Comparison of ENCODE assay signal across 3 fruit fly cellular contexts in the genomic region with DNA sequence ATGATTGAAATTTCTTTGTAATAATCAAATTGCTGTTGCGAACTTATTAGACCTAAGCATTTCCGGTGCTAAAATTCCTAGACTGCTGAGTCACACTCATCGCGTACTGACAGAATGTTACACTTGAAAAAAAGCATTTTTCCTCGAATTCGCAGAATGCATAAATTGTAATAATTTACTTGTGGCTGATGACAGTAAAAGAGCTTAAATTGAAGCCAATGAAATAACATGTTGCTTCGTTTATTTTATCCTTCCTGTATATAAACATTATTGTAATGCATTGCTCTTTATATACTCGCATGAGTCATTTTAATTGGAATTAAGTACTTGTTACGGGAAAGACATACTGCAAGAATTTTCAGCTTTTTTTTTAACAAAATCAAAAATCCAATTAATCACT.
TF ChIP-seq lines count a peak whose summit lies in the region.

No protein-coding gene starts in this region.

TF ChIP-seq in whole organism, prepupa, 60 proteins besides CTCF, POLR2A, EP300 and RAD21 (continues in another document):
- TF ChIP-seq Smox (GFP tag; optimal IDR thresholded peaks at IDR 0.05; lab: Kevin White, UChicago) (peak; percentile 5), pdm3 (GFP tag; optimal IDR thresholded peaks at IDR 0.05; lab: Kevin White, UChicago) (peak; percentile 10), OdsH (GFP tag; optimal IDR thresholded peaks at IDR 0.05; lab: Kevin White, UChicago) (no peak), Eip78C (GFP tag; lab: Kevin White, UChicago) (peak; percentile 68), CG6276 (GFP tag; optimal IDR thresholded peaks at IDR 0.05; lab: Kevin White, UChicago) (no peak), ss (GFP tag; optimal IDR thresholded peaks at IDR 0.05; lab: Kevin White, UChicago) (no peak), CG15336 (GFP tag; IDR thresholded peaks at IDR 0.05; lab: Robert Waterston, UW) (no peak), Met (GFP tag; optimal IDR thresholded peaks at IDR 0.05; lab: Kevin White, UChicago) (no peak), Sox15 (GFP tag; optimal IDR thresholded peaks at IDR 0.05; lab: Kevin White, UChicago) (no peak), dsx (GFP tag; optimal IDR thresholded peaks at IDR 0.05; lab: Kevin White, UChicago; ENCODE audit: poor library complexity, severe bottlenecking) (no peak), Sox14 (GFP tag; optimal IDR thresholded peaks at IDR 0.05; lab: Kevin White, UChicago) (no peak), Blimp-1 (GFP tag; optimal IDR thresholded peaks at IDR 0.05; lab: Kevin White, UChicago) (no peak), spab (GFP tag; optimal IDR thresholded peaks at IDR 0.05; lab: Kevin White, UChicago) (no peak), svp (GFP tag; lab: Kevin White, UChicago) (no peak), salr (GFP tag; optimal IDR thresholded peaks at IDR 0.05; lab: Kevin White, UChicago) (no peak), Hr39 (GFP tag; optimal IDR thresholded peaks at IDR 0.05; lab: Kevin White, UChicago) (peak; percentile 35), CG11294 (GFP tag; IDR thresholded peaks at IDR 0.05; lab: Robert Waterston, UW) (no peak), fd59A (GFP tag; optimal IDR thresholded peaks at IDR 0.05; lab: Kevin White, UChicago) (no peak), CG3919 (GFP tag; optimal IDR thresholded peaks at IDR 0.05; lab: Kevin White, UChicago) (no peak), CG1621 (tag; optimal IDR thresholded peaks at IDR 0.05; lab: Kevin White, UChicago) (no peak), CG34406 (GFP tag; optimal IDR thresholded peaks at IDR 0.05; lab: Kevin White, UChicago) (no peak), fkh (GFP tag; optimal IDR thresholded peaks at IDR 0.05; lab: Kevin White, UChicago) (no peak), Hr38 (GFP tag; optimal IDR thresholded peaks at IDR 0.05; lab: Kevin White, UChicago) (no peak), Eip75B (GFP tag; optimal IDR thresholded peaks at IDR 0.05; lab: Kevin White, UChicago) (no peak), CG6808 (GFP tag; optimal IDR thresholded peaks at IDR 0.05; lab: Kevin White, UChicago) (no peak), Eip93F (GFP tag; optimal IDR thresholded peaks at IDR 0.05; lab: Kevin White, UChicago) (no peak), Sox102F (GFP tag; optimal IDR thresholded peaks at IDR 0.05; lab: Kevin White, UChicago) (peak; percentile 9), CG7368 (GFP tag; optimal IDR thresholded peaks at IDR 0.05; lab: Kevin White, UChicago) (no peak), eg (GFP tag; IDR thresholded peaks at IDR 0.05; lab: Robert Waterston, UW) (no peak), CG3032 (tag; optimal IDR thresholded peaks at IDR 0.05; lab: Kevin White, UChicago) (peak; percentile 12), CG10669 (GFP tag; optimal IDR thresholded peaks at IDR 0.05; lab: Kevin White, UChicago) (peak; percentile 46)

TF ChIP-seq in whole organism, pupa, 21 proteins besides CTCF, POLR2A, EP300 and RAD21:
- TF ChIP-seq CG9948 (tag; optimal IDR thresholded peaks at IDR 0.05; lab: Kevin White, UChicago): peak; percentile 25
- no peak for TF ChIP-seq CG10348 (GFP tag; IDR thresholded peaks at IDR 0.05; lab: Robert Waterston, UW)
- peak; percentile 50 for TF ChIP-seq CG17806 (tag; optimal IDR thresholded peaks at IDR 0.05; lab: Kevin White, UChicago)
- peak; percentile 44 for TF ChIP-seq CG8159 (tag; optimal IDR thresholded peaks at IDR 0.05; lab: Kevin White, UChicago)
- TF ChIP-seq CG34367 (tag; optimal IDR thresholded peaks at IDR 0.05; lab: Kevin White, UChicago): peak; percentile 9
- no peak for TF ChIP-seq Pif1B (GFP tag; optimal IDR thresholded peaks at IDR 0.05; lab: Kevin White, UChicago)
- no peak for TF ChIP-seq Pif1A (GFP tag; optimal IDR thresholded peaks at IDR 0.05; lab: Kevin White, UChicago)

TF ChIP-seq in whole organism, wandering third instar larva, 38 proteins besides CTCF, POLR2A, EP300 and RAD21:
- TF ChIP-seq lola (GFP tag; optimal IDR thresholded peaks at IDR 0.05; lab: Kevin White, UChicago) (no peak), OdsH (GFP tag; optimal IDR thresholded peaks at IDR 0.05; lab: Kevin White, UChicago) (no peak), rgr (GFP tag; optimal IDR thresholded peaks at IDR 0.05; lab: Kevin White, UChicago) (peak; percentile 21), HLH106 (tag; optimal IDR thresholded peaks at IDR 0.05; lab: Kevin White, UChicago) (peak; percentile 33), tai (GFP tag; optimal IDR thresholded peaks at IDR 0.05; lab: Kevin White, UChicago) (peak; percentile 43), br (GFP tag; optimal IDR thresholded peaks at IDR 0.05; lab: Kevin White, UChicago) (no peak), foxo (GFP tag; optimal IDR thresholded peaks at IDR 0.05; lab: Kevin White, UChicago) (peak in 1 of 2 experiments; percentile 31), Mio (GFP tag; optimal IDR thresholded peaks at IDR 0.05; lab: Kevin White, UChicago) (no peak), h (GFP tag; optimal IDR thresholded peaks at IDR 0.05; lab: Kevin White, UChicago) (peak; percentile 15), Abd-B (GFP tag; optimal IDR thresholded peaks at IDR 0.05; lab: Kevin White, UChicago) (no peak)
